Worm (Caenorhabditis elegans) whole organism, young adult: ENCODE data around the gene T12B5.14.

Source experiments
- B0336.3 ChIP-seq: fragments of 200-800 bp; sonication (Bioruptor generic); IDR thresholded peaks from 2 replicates; pipeline ENCODE4 v1.3.6; 2022; ENCODE audit warnings: missing genetic modification characterization, missing compliant biosample characterization
- C06A6.2 ChIP-seq: fragments of 200-800 bp; sonication (Bioruptor generic); conservative IDR thresholded peaks from 2 replicates; pipeline ENCODE4 v1.3.6; 2022; ENCODE audit warnings: missing genetic modification characterization, missing compliant biosample characterization
- D2030.7 ChIP-seq: fragments of 200-800 bp; sonication (Bioruptor generic); IDR thresholded peaks from 2 replicates; pipeline ENCODE4 v1.3.6; 2022; ENCODE audit warnings: missing genetic modification reagents, missing genetic modification characterization, missing compliant biosample characterization
- F37B4.10 ChIP-seq: fragments of 200-800 bp; sonication (Bioruptor generic); IDR thresholded peaks from 2 replicates; pipeline ENCODE4 v1.3.6; 2022; ENCODE audit warnings: missing genetic modification characterization, missing compliant biosample characterization
- F57C9.4 ChIP-seq: sonication (generic microtip); optimal IDR thresholded peaks from 2 replicates; lab custom pipeline; 2017; ENCODE audit warnings: mild to moderate bottlenecking, missing genetic modification characterization, missing compliant biosample characterization
- K11D2.4 ChIP-seq: fragments of 200-800 bp; sonication (Bioruptor generic); IDR thresholded peaks from 2 replicates; pipeline ENCODE4 v1.3.6; 2022; ENCODE audit warnings: missing genetic modification reagents, missing genetic modification characterization, missing compliant biosample characterization
- T26A5.8 ChIP-seq: sonication (generic microtip); optimal IDR thresholded peaks from 2 replicates; lab custom pipeline; 2016; ENCODE audit warnings: missing genetic modification characterization, missing compliant biosample characterization
- attf-5 ChIP-seq: fragments of 200-800 bp; sonication (Bioruptor generic); optimal IDR thresholded peaks from 2 replicates; lab custom pipeline; 2018; ENCODE audit warnings: mild to moderate bottlenecking, missing genetic modification characterization, missing compliant biosample characterization
- bed-1 ChIP-seq: fragments of 200-800 bp; sonication (Bioruptor generic); IDR thresholded peaks from 2 replicates; pipeline ENCODE4 v1.3.6; 2022; ENCODE audit warnings: missing genetic modification reagents, missing genetic modification characterization, missing compliant biosample characterization
- cebp-1 ChIP-seq, 2 experiments: fragments of 200-800 bp in 1 of 2; sonication (Bioruptor generic) in 1 of 2; sonication (generic microtip) in 1 of 2; IDR thresholded peaks in 1 of 2; optimal IDR thresholded peaks in 1 of 2; 2 replicates each; pipeline versions ENCODE4 v1.3.6 to Lab custom; 2017 to 2022; ENCODE audit warnings: missing compliant biosample characterization in 2 of 2, missing genetic modification characterization in 2 of 2, mild to moderate bottlenecking in 1 of 2, missing genetic modification reagents in 1 of 2, moderate library complexity in 1 of 2
- cebp-2 ChIP-seq: fragments of 200-800 bp; sonication (Bioruptor generic); IDR thresholded peaks from 2 replicates; pipeline ENCODE4 v1.3.6; 2022; ENCODE audit warnings: missing genetic modification characterization, missing compliant biosample characterization
- ceh-79 ChIP-seq: sonication (generic microtip); optimal IDR thresholded peaks from 2 replicates; lab custom pipeline; 2017; ENCODE audit warnings: mild to moderate bottlenecking, missing genetic modification characterization, missing compliant biosample characterization
- dox-1 ChIP-seq: fragments of 200-800 bp; sonication (Bioruptor generic); IDR thresholded peaks from 2 replicates; pipeline ENCODE4 v1.3.6; 2022; ENCODE audit warnings: missing genetic modification reagents, missing genetic modification characterization, missing compliant biosample characterization
- dpff-1 ChIP-seq: sonication (generic microtip); optimal IDR thresholded peaks from 2 replicates; lab custom pipeline; 2017; ENCODE audit warnings: mild to moderate bottlenecking, missing genetic modification characterization, missing compliant biosample characterization
- dpl-1 ChIP-seq: fragments of 150-350 bp; optimal IDR thresholded peaks from 2 replicates; lab custom pipeline; 2014; ENCODE audit warnings: missing biosample characterization, missing genetic modification reagents, missing genetic modification characterization
- ets-4 ChIP-seq: fragments of 200-800 bp; sonication (Bioruptor generic); optimal IDR thresholded peaks from 2 replicates; lab custom pipeline; 2018; ENCODE audit warnings: mild to moderate bottlenecking, missing genetic modification characterization, missing compliant biosample characterization
- gei-17 ChIP-seq: fragments of 200-800 bp; sonication (Bioruptor generic); optimal IDR thresholded peaks from 2 replicates; lab custom pipeline; 2018; ENCODE audit warnings: mild to moderate bottlenecking, missing genetic modification characterization, missing compliant biosample characterization
- hlh-12 ChIP-seq: sonication (generic microtip); optimal IDR thresholded peaks from 2 replicates; lab custom pipeline; 2016; ENCODE audit warnings: missing genetic modification characterization, missing compliant biosample characterization
- hrde-1 ChIP-seq: sonication (generic microtip); optimal IDR thresholded peaks from 2 replicates; lab custom pipeline; 2016; ENCODE audit warnings: missing genetic modification characterization, mild to moderate bottlenecking, missing compliant biosample characterization, moderate library complexity, missing genotype, missing genetic modification reagents, borderline replicate concordance
- hsf-1 ChIP-seq: fragments of 200-800 bp; sonication (Bioruptor generic); IDR thresholded peaks from 2 replicates; pipeline ENCODE4 v1.3.6; 2022; ENCODE audit warnings: missing genetic modification reagents, missing genetic modification characterization, missing compliant biosample characterization
- lag-1 ChIP-seq: fragments of 200-800 bp; sonication (Bioruptor generic); IDR thresholded peaks from 2 replicates; pipeline ENCODE4 v1.3.6; 2022; ENCODE audit warnings: missing genetic modification reagents, missing genetic modification characterization, missing compliant biosample characterization
- lin-35 ChIP-seq, 3 experiments: fragments of 150-350 bp in 2 of 3; sonication (generic microtip) in 1 of 3; optimal IDR thresholded peaks; 2 replicates each; lab custom pipeline; 2014 to 2018; ENCODE audit warnings: missing biosample characterization in 3 of 3, missing genetic modification characterization in 3 of 3, missing genetic modification reagents in 3 of 3
- lsy-27 ChIP-seq: sonication (generic microtip); optimal IDR thresholded peaks from 2 replicates; lab custom pipeline; 2017; ENCODE audit warnings: missing genetic modification characterization, mild to moderate bottlenecking, missing compliant biosample characterization, antibody characterized with exemption, missing genotype, borderline replicate concordance; ENCODE audit not compliant: insufficient read depth
- madf-6 ChIP-seq: fragments of 200-800 bp; sonication (Bioruptor generic); IDR thresholded peaks from 2 replicates; pipeline ENCODE4 v1.3.6; 2022; ENCODE audit warnings: missing genetic modification reagents, missing genetic modification characterization, missing compliant biosample characterization
- mes-4 ChIP-seq: sonication (generic microtip); optimal IDR thresholded peaks from 2 replicates; lab custom pipeline; 2016; ENCODE audit warnings: missing genotype, missing genetic modification characterization, missing compliant biosample characterization
- nhr-80 ChIP-seq: sonication (generic microtip); optimal IDR thresholded peaks from 2 replicates; lab custom pipeline; 2016; ENCODE audit warnings: missing genetic modification characterization, missing compliant biosample characterization
- pha-4 ChIP-seq: fragments of 150-350 bp; sonication (generic microtip); optimal IDR thresholded peaks from 2 replicates; lab custom pipeline; 2014; ENCODE audit warnings: missing biosample characterization, missing genetic modification reagents, missing genetic modification characterization
- rcor-1 ChIP-seq: fragments of 200-800 bp; sonication (Bioruptor generic); IDR thresholded peaks from 2 replicates; pipeline ENCODE4 v1.3.6; 2022; ENCODE audit warnings: missing genetic modification reagents, missing genetic modification characterization, missing compliant biosample characterization
- sdz-38 ChIP-seq: sonication (generic microtip); optimal IDR thresholded peaks from 2 replicates; lab custom pipeline; 2016; ENCODE audit warnings: missing genotype, missing genetic modification characterization, missing compliant biosample characterization
- tbx-9 ChIP-seq: sonication (generic microtip); optimal IDR thresholded peaks from 2 replicates; lab custom pipeline; 2016; ENCODE audit warnings: borderline replicate concordance, missing genetic modification characterization, inconsistent platforms, missing compliant biosample characterization
- unc-62 ChIP-seq: fragments of 150-350 bp; optimal IDR thresholded peaks from 2 replicates; lab custom pipeline; 2014; ENCODE audit warnings: missing biosample characterization, missing genetic modification reagents, missing genetic modification characterization
- zfh-2 ChIP-seq: fragments of 200-800 bp; sonication (Bioruptor generic); conservative IDR thresholded peaks from 2 replicates; pipeline ENCODE4 v1.3.6; 2022; ENCODE audit warnings: missing genetic modification reagents, missing genetic modification characterization, missing compliant biosample characterization
- ztf-18 ChIP-seq: sonication (generic microtip); optimal IDR thresholded peaks from 2 replicates; lab custom pipeline; 2016; ENCODE audit warnings: missing genotype, mild to moderate bottlenecking, missing genetic modification characterization, missing compliant biosample characterization

The T12B5.14 gene

ce11 chrIII:946250-946725 lies 8.4 kb upstream of the T12B5.14 start, which contains the start of gene fbxa-60:
TSS of gene fbxa-60 (minus strand) at chrIII:946300.
- no peak for TF ChIP-seq T26A5.8 (tag; lab: Kevin White, UChicago)
- TF ChIP-seq unc-62 (GFP tag; lab: Kevin White, UChicago): peak; percentile 60
- peak; percentile 27 for TF ChIP-seq attf-5
- TF ChIP-seq bed-1: no peak
- peak; percentile 79 for TF ChIP-seq nhr-80 (tag; lab: Kevin White, UChicago)
- TF ChIP-seq cebp-1 (GFP tag; IDR thresholded peaks at IDR 0.05; lab: Robert Waterston, UW): peak; percentile 88
- peak; percentile 78 for TF ChIP-seq cebp-1 (tag; optimal IDR thresholded peaks at IDR 0.05; lab: Kevin White, UChicago)
- no peak for TF ChIP-seq K11D2.4

- TF ChIP-seq hsf-1 (GFP tag; lab: Robert Waterston, UW) (no peak), lsy-27 (no peak), D2030.7 (GFP tag; lab: Robert Waterston, UW) (no peak), dpl-1 (GFP tag; lab: Kevin White, UChicago) (no peak), bed-1 (no peak), mes-4 (tag; lab: Kevin White, UChicago) (no peak), hlh-12 (no peak), lag-1 (no peak), ets-4 (GFP tag; lab: Kevin White, UChicago) (no peak), F57C9.4 (tag; lab: Kevin White, UChicago) (no peak), madf-6 (no peak), dpff-1 (tag; lab: Kevin White, UChicago) (no peak), hrde-1 (tag; lab: Kevin White, UChicago) (no peak), zfh-2 (no peak), F37B4.10 (GFP tag; lab: Robert Waterston, UW) (no peak)
- TF ChIP-seq, all 124 proteins: peak for 0
Measured at ce11 chrIII:950472-950871, 4.2 kb upstream of the T12B5.14 start, which contains the start of the genes fbxa-67 and fbxa-11. TSS of gene fbxa-67 (minus strand) at chrIII:950670. TSS of gene fbxa-11 (plus strand) at chrIII:950869.

- TF ChIP-seq sdz-38 (tag; lab: Kevin White, UChicago) (no peak), ceh-79 (tag; lab: Kevin White, UChicago) (no peak), lin-35 (GFP tag; optimal IDR thresholded peaks at IDR 0.05; lab: Kevin White, UChicago) (no peak), cebp-2 (GFP tag; lab: Robert Waterston, UW) (no peak), rcor-1 (GFP tag; lab: Robert Waterston, UW) (no peak), pha-4 (no peak), ztf-18 (tag; lab: Kevin White, UChicago) (no peak), tbx-9 (no peak), dox-1 (GFP tag; lab: Robert Waterston, UW) (no peak), C06A6.2 (GFP tag; lab: Robert Waterston, UW) (no peak), K11D2.4 (no peak), gei-17 (GFP tag; lab: Kevin White, UChicago) (no peak)
- TF ChIP-seq, all 124 proteins: peak for 0
Measured at ce11 chrIII:952184-952583, 2.5 kb upstream of the T12B5.14 start, which contains the start of gene fbxa-10. TSS of gene fbxa-10 (plus strand) at chrIII:952390.

ce11 chrIII:955981-956380 lies 1.3 kb downstream of the T12B5.14 start, which contains the start of gene fbxa-54:
TSS of gene fbxa-54 (plus strand) at chrIII:956334.
- TF ChIP-seq nhr-80 (tag; lab: Kevin White, UChicago): peak; percentile 79
- no peak for TF ChIP-seq B0336.3 (GFP tag; lab: Robert Waterston, UW)
